Worm (Caenorhabditis elegans) whole organism, L1 larva: Measurements from ENCODE around the gene K02F6.7.
A peak's percentile ranks its signal among the peaks of the same experiment; 100 is the strongest.

Source experiments
- C04F5.9 ChIP-seq: sonication (generic microtip); optimal IDR thresholded peaks from 2 replicates; lab custom pipeline; 2016; ENCODE audit warnings: missing genetic modification characterization, missing compliant biosample characterization
- F16B12.6 ChIP-seq: fragments of 150-350 bp; optimal IDR thresholded peaks from 2 replicates; lab custom pipeline; 2014; ENCODE audit warnings: missing biosample characterization, missing genetic modification characterization
- aha-1 ChIP-seq: fragments of 150-350 bp; optimal IDR thresholded peaks from 2 replicates; lab custom pipeline; 2014; ENCODE audit warnings: missing biosample characterization, missing genetic modification characterization
- aly-2 ChIP-seq: fragments of 150-350 bp; optimal IDR thresholded peaks from 2 replicates; lab custom pipeline; 2014; ENCODE audit warnings: missing biosample characterization, missing genetic modification characterization
- ama-1 ChIP-seq: fragments of 150-350 bp; optimal IDR thresholded peaks from 2 replicates; lab custom pipeline; 2014
- blmp-1 ChIP-seq: fragments of 150-350 bp; optimal IDR thresholded peaks from 2 replicates; lab custom pipeline; 2014; ENCODE audit warnings: missing biosample characterization, missing genetic modification characterization
- ceh-63 ChIP-seq: fragments of 200-800 bp; sonication (Bioruptor generic); optimal IDR thresholded peaks from 2 replicates; lab custom pipeline; 2018; ENCODE audit warnings: mild to moderate bottlenecking, missing genetic modification characterization, missing compliant biosample characterization
- ceh-8 ChIP-seq: fragments of 200-800 bp; sonication (Bioruptor generic); optimal IDR thresholded peaks from 2 replicates; lab custom pipeline; 2018; ENCODE audit warnings: mild to moderate bottlenecking, missing genetic modification characterization, moderate library complexity, missing compliant biosample characterization
- ces-1 ChIP-seq: fragments of 150-350 bp; optimal IDR thresholded peaks from 2 replicates; lab custom pipeline; 2014; ENCODE audit warnings: missing biosample characterization, missing genetic modification reagents, missing genetic modification characterization
- efl-1 ChIP-seq, 4 experiments: fragments of 150-350 bp; optimal IDR thresholded peaks in 3 of 4; peaks in 1 of 4; 1 replicate in 1 of 4; 2 replicates in 3 of 4; lab custom pipeline; 2014; ENCODE audit warnings: missing biosample characterization in 2 of 4, missing genetic modification characterization in 2 of 4, missing genetic modification reagents in 2 of 4
- elt-2 ChIP-seq: sonication (generic microtip); optimal IDR thresholded peaks from 2 replicates; lab custom pipeline; 2016; ENCODE audit warnings: missing genetic modification characterization, mild to moderate bottlenecking, inconsistent platforms, missing compliant biosample characterization, missing genetic modification reagents
- ets-5 ChIP-seq: fragments of 200-800 bp; sonication (Bioruptor generic); IDR thresholded peaks from 2 replicates; pipeline ENCODE4 v1.3.6; 2022; ENCODE audit warnings: missing genetic modification characterization, missing compliant biosample characterization
- fkh-10 ChIP-seq: sonication (generic microtip); optimal IDR thresholded peaks from 2 replicates; lab custom pipeline; 2017; ENCODE audit warnings: missing biosample characterization, missing genetic modification reagents, missing genetic modification characterization
- fkh-8 ChIP-seq: sonication (generic microtip); optimal IDR thresholded peaks from 2 replicates; lab custom pipeline; 2016; ENCODE audit warnings: mild to moderate bottlenecking, missing genetic modification characterization, missing compliant biosample characterization
- hpl-2 ChIP-seq: fragments of 150-350 bp; optimal IDR thresholded peaks from 2 replicates; lab custom pipeline; 2014; ENCODE audit warnings: missing biosample characterization, missing genetic modification reagents, missing genetic modification characterization
- lin-15B ChIP-seq: fragments of 150-350 bp; sonication (generic microtip); optimal IDR thresholded peaks from 3 replicates; lab custom pipeline; 2014; ENCODE audit warnings: missing biosample characterization, missing genetic modification characterization
- lin-35 ChIP-seq, 2 experiments: fragments of 150-350 bp; optimal IDR thresholded peaks; 2 replicates each; lab custom pipeline; 2014; ENCODE audit warnings: missing biosample characterization in 2 of 2, missing genetic modification characterization in 2 of 2, missing genetic modification reagents in 2 of 2
- lsy-2 ChIP-seq, 2 experiments: fragments of 150-350 bp; optimal IDR thresholded peaks; 2 replicates each; lab custom pipeline; 2014; ENCODE audit warnings: missing biosample characterization in 2 of 2, missing genetic modification characterization in 2 of 2
- mab-9 ChIP-seq: fragments of 200-800 bp; sonication (Bioruptor generic); IDR thresholded peaks from 2 replicates; pipeline ENCODE4 v1.3.6; 2022; ENCODE audit warnings: missing genetic modification reagents, missing genetic modification characterization, missing compliant biosample characterization
- mep-1 ChIP-seq: fragments of 150-350 bp; optimal IDR thresholded peaks from 2 replicates; lab custom pipeline; 2014; ENCODE audit warnings: missing biosample characterization, missing genetic modification characterization
- nhr-19 ChIP-seq: fragments of 200-800 bp; sonication (Bioruptor generic); conservative IDR thresholded peaks from 2 replicates; pipeline ENCODE4 v1.3.6; 2022; ENCODE audit warnings: missing genetic modification characterization, missing compliant biosample characterization
- nhr-28 ChIP-seq: fragments of 150-350 bp; optimal IDR thresholded peaks from 2 replicates; lab custom pipeline; 2014; ENCODE audit warnings: missing biosample characterization, missing genetic modification characterization
- nhr-71 ChIP-seq: sonication (generic microtip); optimal IDR thresholded peaks from 2 replicates; lab custom pipeline; 2016; ENCODE audit warnings: mild to moderate bottlenecking, missing genetic modification characterization, moderate library complexity, missing compliant biosample characterization
- nhr-77 ChIP-seq: fragments of 150-350 bp; optimal IDR thresholded peaks from 2 replicates; lab custom pipeline; 2014; ENCODE audit warnings: missing biosample characterization, missing genetic modification characterization
- nhr-84 ChIP-seq: sonication (generic microtip); optimal IDR thresholded peaks from 2 replicates; lab custom pipeline; 2017; ENCODE audit warnings: missing biosample characterization, missing genetic modification characterization
- nhr-85 ChIP-seq: sonication (generic microtip); peaks from one replicate; lab custom pipeline; 2016; ENCODE audit warnings: missing genetic modification characterization, inconsistent platforms, missing compliant biosample characterization
- pax-3 ChIP-seq: fragments of 200-800 bp; sonication (Bioruptor generic); optimal IDR thresholded peaks from 2 replicates; lab custom pipeline; 2018; ENCODE audit warnings: mild to moderate bottlenecking, missing genetic modification characterization, moderate library complexity, missing compliant biosample characterization
- skn-1 ChIP-seq: fragments of 150-350 bp; optimal IDR thresholded peaks from 2 replicates; lab custom pipeline; 2014; ENCODE audit warnings: missing biosample characterization, missing genetic modification characterization
- tbx-2 ChIP-seq: sonication (generic microtip); optimal IDR thresholded peaks from 2 replicates; lab custom pipeline; 2016; ENCODE audit warnings: missing genetic modification characterization, missing compliant biosample characterization
- unc-30 ChIP-seq: sonication (generic microtip); optimal IDR thresholded peaks from 2 replicates; lab custom pipeline; 2017; ENCODE audit warnings: missing biosample characterization, missing genetic modification characterization
- vab-15 ChIP-seq: sonication (generic microtip); optimal IDR thresholded peaks from 2 replicates; lab custom pipeline; 2017; ENCODE audit warnings: missing genotype, mild to moderate bottlenecking, missing genetic modification characterization, missing compliant biosample characterization
- zip-4 ChIP-seq: fragments of 200-800 bp; sonication (Bioruptor generic); optimal IDR thresholded peaks from 2 replicates; lab custom pipeline; 2018; ENCODE audit warnings: mild to moderate bottlenecking, missing genetic modification characterization, moderate library complexity, missing compliant biosample characterization
- ztf-11 ChIP-seq, 2 experiments: sonication (generic microtip); optimal IDR thresholded peaks; 2 replicates each; lab custom pipeline; 2016 to 2017; ENCODE audit warnings: missing genetic modification characterization in 2 of 2, missing biosample characterization in 1 of 2, missing compliant biosample characterization in 1 of 2

Gene K02F6.7

ce11 chrII:2504431-2504928 is 33.2 kb downstream of the K02F6.7 start, which contains the start of gene gbas-1 (continued):
- TF ChIP-seq nhr-28 (tag; lab: Kevin White, UChicago) (no peak), fkh-8 (no peak), ceh-8 (GFP tag; lab: Kevin White, UChicago) (no peak), tbx-2 (tag; lab: Kevin White, UChicago) (peak; percentile 51), ama-1 (no peak), ets-5 (GFP tag; lab: Robert Waterston, UW) (no peak), blmp-1 (tag; lab: Kevin White, UChicago) (peak; percentile 24), F16B12.6 (tag; lab: Kevin White, UChicago) (peak; percentile 10), nhr-19 (GFP tag; lab: Robert Waterston, UW) (peak; percentile 45), ztf-11 (tag; optimal IDR thresholded peaks at IDR 0.05; lab: Kevin White, UChicago) (no peak), unc-30 (tag; lab: Kevin White, UChicago) (no peak), vab-15 (tag; lab: Kevin White, UChicago) (no peak), C04F5.9 (tag; lab: Kevin White, UChicago) (peak; percentile 17)

- TF ChIP-seq elt-2 (tag; lab: Kevin White, UChicago) (peak; percentile 75), efl-1 (optimal IDR thresholded peaks at IDR 0.05; lab: Kevin White, UChicago) (peak in 1 of 2 experiments; percentile 3), efl-1 (GFP tag; optimal IDR thresholded peaks at IDR 0.05 in 1 of 2; lab: Kevin White, UChicago) (peak in 1 of 2 experiments; percentile 18), nhr-85 (tag; lab: Kevin White, UChicago) (peak; percentile 50), lsy-2 (tag; optimal IDR thresholded peaks at IDR 0.05; lab: Kevin White, UChicago) (no peak), ceh-63 (GFP tag; lab: Kevin White, UChicago) (no peak), lin-35 (GFP tag; optimal IDR thresholded peaks at IDR 0.05; lab: Kevin White, UChicago) (peak in 1 of 2 experiments; percentile 3), mep-1 (tag; lab: Kevin White, UChicago) (peak; percentile 5), skn-1 (tag; lab: Kevin White, UChicago) (peak; percentile 17)
Observed at ce11 chrII:2503703-2504430, 33.8 kb downstream of the K02F6.7 start.

- TF ChIP-seq skn-1 (tag; lab: Kevin White, UChicago) (no peak), fkh-10 (no peak), aha-1 (no peak), nhr-77 (no peak), mab-9 (no peak)
Observed at ce11 chrII:2488386-2488785, 49.3 kb downstream of the K02F6.7 start, which contains the start of gene F53G2.1. Gene F53G2.1, plus strand, starts transcription at chrII:2488686.

- TF ChIP-seq hpl-2 (GFP tag; lab: Kevin White, UChicago) (no peak), ces-1 (GFP tag; lab: Kevin White, UChicago) (no peak)
- TF ChIP-seq, all 84 proteins: peak for 0
Observed at ce11 chrII:2483507-2483906, 54.1 kb downstream of the K02F6.7 start, which contains the start of gene F53G2.13. Gene F53G2.13, plus strand, starts transcription at chrII:2483807.

DNA sequence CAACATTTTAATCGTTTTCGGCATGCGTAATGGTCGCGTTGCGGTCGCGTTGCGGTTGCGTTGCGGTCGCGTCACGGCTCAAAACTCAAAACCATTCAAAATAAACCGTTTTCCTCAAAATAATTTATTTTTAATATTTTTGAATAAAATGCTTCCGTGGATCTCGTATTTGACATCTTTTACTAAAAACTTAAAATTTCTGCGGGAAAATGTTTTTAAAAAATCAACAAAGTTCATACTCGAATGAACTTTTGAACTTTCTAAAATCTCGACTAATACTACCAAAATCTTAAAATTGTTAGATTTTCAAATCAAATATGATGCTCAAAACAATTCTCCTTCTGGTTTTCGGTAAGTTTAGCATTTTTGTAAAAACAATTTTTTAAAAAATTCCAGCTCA is 56.0 kb downstream of the K02F6.7 start, which contains the start of gene F53G2.2:
F53G2.2 (plus strand) TSS at position 301 of the 400 bp plus-strand sequence.
- TF ChIP-seq F16B12.6 (tag; lab: Kevin White, UChicago): no peak
- no peak for TF ChIP-seq zip-4 (GFP tag; lab: Kevin White, UChicago)
- TF ChIP-seq fkh-10: no peak
- TF ChIP-seq aly-2 (tag; lab: Kevin White, UChicago): no peak

- TF ChIP-seq ceh-63 (GFP tag; lab: Kevin White, UChicago): no peak
- TF ChIP-seq nhr-28 (tag; lab: Kevin White, UChicago): no peak
- TF ChIP-seq pax-3 (tag; lab: Kevin White, UChicago): no peak
- TF ChIP-seq lin-35 (GFP tag; optimal IDR thresholded peaks at IDR 0.05; lab: Kevin White, UChicago): no peak
- TF ChIP-seq nhr-84: no peak
- TF ChIP-seq lin-15B (tag; lab: Kevin White, UChicago): no peak
- no peak for TF ChIP-seq C04F5.9 (tag; lab: Kevin White, UChicago)
- TF ChIP-seq tbx-2 (tag; lab: Kevin White, UChicago): no peak
- no peak for TF ChIP-seq nhr-71 (tag; lab: Kevin White, UChicago)
Observed at ce11 chrII:2480099-2480498, 57.6 kb downstream of the K02F6.7 start, which contains the start of gene F53G2.3. Gene F53G2.3, plus strand, starts transcription at chrII:2480399.
